Fruit fly (Drosophila melanogaster): ENCODE results near the gene Pdp.

Gene Pdp

DNA sequence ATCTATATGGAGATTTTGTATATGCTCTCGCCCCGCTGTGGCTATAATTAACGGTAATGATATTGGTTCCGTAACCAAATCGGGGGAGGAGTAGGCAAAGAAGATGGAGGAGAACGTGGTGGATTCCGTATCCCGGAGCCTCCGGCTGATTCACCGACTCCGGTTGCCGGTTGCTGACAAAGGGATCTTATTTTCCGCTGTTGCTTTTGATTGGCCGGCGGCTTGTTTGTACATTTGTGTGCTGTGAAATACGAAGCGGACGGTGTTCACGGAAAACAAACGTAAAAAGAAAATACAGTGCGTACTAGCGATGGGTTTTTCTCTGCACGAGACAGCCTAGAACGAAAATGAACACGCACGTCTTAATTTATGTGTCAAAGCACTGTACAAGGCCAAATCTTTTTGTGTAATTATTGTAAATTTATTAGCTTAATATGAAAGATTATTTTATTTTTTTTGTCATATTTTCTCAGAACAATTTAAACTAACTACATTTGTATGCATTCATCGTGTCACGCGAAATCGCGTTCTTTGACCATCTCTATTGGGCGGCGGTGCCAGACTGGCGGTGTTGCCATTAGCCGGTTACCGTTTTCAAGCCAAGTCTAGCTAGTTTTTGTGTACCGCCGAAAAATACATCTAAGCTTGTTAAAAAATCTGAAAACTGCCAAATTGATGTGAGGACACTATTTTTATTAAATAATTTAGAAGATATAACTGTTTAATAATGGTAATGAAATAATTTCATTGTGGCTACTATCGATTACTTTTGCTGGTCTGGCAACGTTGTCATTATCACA, at the start of gene Pdp, which contains the start of gene Rab39 (continued):
- TF ChIP-seq Trl (optimal IDR thresholded peaks at IDR 0.05) (no peak), Trl (GFP tag; optimal IDR thresholded peaks at IDR 0.05) (peak; percentile 44), toy (GFP tag; IDR thresholded peaks at IDR 0.05) (0 out of 2 replicates have a peak, but pooled peaks have one; percentile 57), phol (tag; optimal IDR thresholded peaks at IDR 0.05) (peak; percentile 78), CG4328 (GFP tag; optimal IDR thresholded peaks at IDR 0.05) (peak; percentile 70), CG12236 (GFP tag; optimal IDR thresholded peaks at IDR 0.05) (no peak), CG33557 (GFP tag; optimal IDR thresholded peaks at IDR 0.05) (peak; percentile 72), stwl (tag; optimal IDR thresholded peaks at IDR 0.05) (peak; percentile 49), Bteb2 (GFP tag; optimal IDR thresholded peaks at IDR 0.05) (peak; percentile 40), CG2678 (tag; optimal IDR thresholded peaks at IDR 0.05) (peak; percentile 82), CG10209 (GFP tag; optimal IDR thresholded peaks at IDR 0.05) (peak; percentile 73), CG3407 (GFP tag; optimal IDR thresholded peaks at IDR 0.05) (peak; percentile 47), CG14710 (tag; optimal IDR thresholded peaks at IDR 0.05) (peak; percentile 79), CoRest (tag; optimal IDR thresholded peaks at IDR 0.05) (peak; percentile 83), hbn (GFP tag; IDR thresholded peaks at IDR 0.05; ENCODE audit: partially characterized antibody) (peak; percentile 89), CG4820 (GFP tag; optimal IDR thresholded peaks at IDR 0.05) (peak; percentile 70), Bdp1 (GFP tag; optimal IDR thresholded peaks at IDR 0.05) (peak; percentile 59), jing (GFP tag; optimal IDR thresholded peaks at IDR 0.05) (no peak), sens (GFP tag) (peak; percentile 91), Vsx1 (GFP tag; optimal IDR thresholded peaks at IDR 0.05) (no peak), CG10366 (GFP tag; IDR thresholded peaks at IDR 0.05) (peak; percentile 74), Sry-β (GFP tag; optimal IDR thresholded peaks at IDR 0.05) (peak; percentile 84), CG8290 (GFP tag; optimal IDR thresholded peaks at IDR 0.05) (peak; percentile 69), CG8290 (tag; optimal IDR thresholded peaks at IDR 0.05) (peak; percentile 31 to 39), CG8478 (optimal IDR thresholded peaks at IDR 0.05) (no peak), gcm2 (GFP tag; optimal IDR thresholded peaks at IDR 0.05) (peak; percentile 54), CG11093 (GFP tag; IDR thresholded peaks at IDR 0.05) (peak; percentile 75; the same call in 2 of the 3 replicates), CG13296 (GFP tag; optimal IDR thresholded peaks at IDR 0.05) (peak; percentile 53), prd (optimal IDR thresholded peaks at IDR 0.05) (no peak), prd (GFP tag; IDR thresholded peaks at IDR 0.05) (peak; percentile 88), Abd-B (GFP tag; optimal IDR thresholded peaks at IDR 0.05) (peak; percentile 80), CG4282 (GFP tag; optimal IDR thresholded peaks at IDR 0.05) (no peak), nom (GFP tag; optimal IDR thresholded peaks at IDR 0.05) (no peak), HHEX (GFP tag; optimal IDR thresholded peaks at IDR 0.05) (peak; percentile 66), CG11247 (GFP tag; IDR thresholded peaks at IDR 0.05) (peak; percentile 76), CG13123 (GFP tag; optimal IDR thresholded peaks at IDR 0.05) (peak; percentile 42), dpn (GFP tag; optimal IDR thresholded peaks at IDR 0.05) (peak; percentile 30 to 79), Gsc (GFP tag; IDR thresholded peaks at IDR 0.05) (no peak), CG14441 (GFP tag; IDR thresholded peaks at IDR 0.05) (peak; percentile 76; the same call in 1 of the 2 replicates), CG4617 (GFP tag; optimal IDR thresholded peaks at IDR 0.05; ENCODE audit: borderline replicate concordance) (peak; percentile 77), bbx (GFP tag; IDR thresholded peaks at IDR 0.05; ENCODE audit: partially characterized antibody) (peak; percentile 82), Sin3A (optimal IDR thresholded peaks at IDR 0.05) (peak; percentile 82), scrt (GFP tag; optimal IDR thresholded peaks at IDR 0.05) (peak; percentile 44), amos (GFP tag; IDR thresholded peaks at IDR 0.05; ENCODE audit: partially characterized antibody) (peak; percentile 89), Dip3 (GFP tag; optimal IDR thresholded peaks at IDR 0.05) (peak; percentile 68), CG12942 (GFP tag; optimal IDR thresholded peaks at IDR 0.05) (peak; percentile 66), sr (GFP tag; IDR thresholded peaks at IDR 0.05) (no peak), Sry-δ (GFP tag; optimal IDR thresholded peaks at IDR 0.05) (peak; percentile 86), CG18619 (GFP tag; optimal IDR thresholded peaks at IDR 0.05) (peak; percentile 68), CG10274 (GFP tag; optimal IDR thresholded peaks at IDR 0.05) (peak; percentile 20), fru (optimal IDR thresholded peaks at IDR 0.05) (no peak)
